Fruit fly (Drosophila melanogaster) whole organism, wandering third instar larva: ENCODE results near the gene Gr61a.

ENCODE experiments used
- GATAd ChIP-seq: sonication (Bioruptor generic); optimal IDR thresholded peaks from 2 replicates; lab custom pipeline; 2016; ENCODE audit warnings: missing biosample characterization, missing genetic modification characterization
- Hr78 ChIP-seq: fragments of >200 bp; optimal IDR thresholded peaks from 2 replicates; lab custom pipeline; 2017; ENCODE audit warnings: missing biosample characterization, missing genetic modification characterization
- Mio ChIP-seq: sonication (Bioruptor generic); optimal IDR thresholded peaks from 2 replicates; lab custom pipeline; 2016; ENCODE audit warnings: missing biosample characterization, missing genetic modification characterization
- OdsH ChIP-seq: fragments of 200-800 bp; sonication (Bioruptor generic); optimal IDR thresholded peaks from 2 replicates; lab custom pipeline; 2016; ENCODE audit warnings: missing biosample characterization, mild to moderate bottlenecking, missing genetic modification characterization
- brk ChIP-seq: fragments of 200-800 bp; sonication (Bioruptor generic); optimal IDR thresholded peaks from 2 replicates; lab custom pipeline; 2016; ENCODE audit warnings: missing biosample characterization, mild to moderate bottlenecking, missing genetic modification characterization
- dl ChIP-seq, 2 experiments: fragments of 175-275, 200-275 bp in 1 of 2; fragments of 200-275 bp in 1 of 2; sonication (Bioruptor generic); optimal IDR thresholded peaks; lab custom pipeline; 2018; ENCODE audit warnings: mild to moderate bottlenecking in 2 of 2, missing biosample characterization in 2 of 2, missing genetic modification characterization in 2 of 2, moderate library complexity in 2 of 2; ENCODE audit not compliant: partially characterized antibody in 2 of 2, insufficient read depth in 1 of 2
- rgr ChIP-seq: fragments of 200-800 bp; sonication (Bioruptor generic); optimal IDR thresholded peaks from 3 replicates; lab custom pipeline; 2016; ENCODE audit warnings: missing biosample characterization, mild to moderate bottlenecking, missing genetic modification characterization

- no peak for TF ChIP-seq OdsH (GFP tag; lab: Kevin White, UChicago)
- TF ChIP-seq rgr, result no peak
- no peak for TF ChIP-seq Hr78
- no peak for TF ChIP-seq Mio
- no peak for TF ChIP-seq GATAd (GFP tag; lab: Kevin White, UChicago)
- TF ChIP-seq dl (GFP tag; optimal IDR thresholded peaks at IDR 0.05; lab: Kevin White, UChicago; ENCODE audit: insufficient read depth in 1 of 2, partially characterized antibody in 2 of 2), result no peak
- TF ChIP-seq brk (GFP tag; lab: Kevin White, UChicago), result no peak
Measured at dm6 chr3L:876656-877055, 35.4 kb downstream of the Gr61a start.
